Worm (Caenorhabditis elegans): ENCODE measurements around the gene bud-13.

The bud-13 gene

DNA sequence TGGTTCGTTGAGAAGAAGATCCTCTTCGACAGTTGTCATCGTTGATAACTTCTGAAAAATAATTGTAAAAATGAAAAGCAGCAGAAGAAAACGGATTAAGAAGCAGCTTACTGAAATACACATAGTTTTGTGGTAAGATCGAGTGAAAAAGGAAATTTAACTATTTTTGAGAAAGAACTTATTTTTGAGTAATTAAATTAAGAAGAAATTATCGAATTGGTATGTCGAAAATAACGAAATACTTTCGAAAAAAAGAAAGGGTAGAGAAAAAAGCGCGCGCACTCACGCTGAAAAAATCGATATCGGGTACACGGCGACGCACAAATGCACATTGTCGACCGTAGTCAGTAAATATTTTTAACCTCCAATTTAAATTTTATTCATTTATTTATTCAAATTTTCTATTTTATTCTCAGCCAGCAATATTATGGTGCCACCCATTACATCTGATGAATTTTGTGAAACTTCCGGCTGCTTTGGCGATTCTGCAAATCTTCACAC is 11.3 kb downstream of the bud-13 start, which contains the start of the genes ZK643.5 and ZK643.2:
Gene ZK643.5, minus strand, starts transcription at position 51 of the 501 bp plus-strand sequence.
Gene ZK643.2, plus strand, starts transcription at position 395 of the 501 bp plus-strand sequence.
- no peak for TF ChIP-seq nhr-77 (tag; optimal IDR thresholded peaks at IDR 0.05)
- TF ChIP-seq jun-1 (tag; optimal IDR thresholded peaks at IDR 0.05), result no peak
- TF ChIP-seq nhr-76 (tag; optimal IDR thresholded peaks at IDR 0.05), result no peak
- TF ChIP-seq nhr-102 (tag; optimal IDR thresholded peaks at IDR 0.05), result no peak
- no peak for TF ChIP-seq Y5F2A.4 (GFP tag; optimal IDR thresholded peaks at IDR 0.05)
- no peak for TF ChIP-seq mep-1 (tag; optimal IDR thresholded peaks at IDR 0.05)
- no peak for TF ChIP-seq ceh-32 (tag; optimal IDR thresholded peaks at IDR 0.05; ENCODE audit: poor library complexity)
- peak; percentile 76 for TF ChIP-seq hlh-30 (tag; optimal IDR thresholded peaks at IDR 0.05; ENCODE audit: insufficient read depth)
- 0 out of 2 replicates have a peak, but pooled peaks have one; percentile 26 for TF ChIP-seq hmg-1.1 (GFP tag; IDR thresholded peaks at IDR 0.05)
- TF ChIP-seq Y75B8A.6 (GFP tag; IDR thresholded peaks at IDR 0.05), result no peak
- no peak for TF ChIP-seq mxl-2 (GFP tag; conservative IDR thresholded peaks at IDR 0.05)
- no peak for TF ChIP-seq nhr-42 (GFP tag; IDR thresholded peaks at IDR 0.05)
- peak; percentile 88 for TF ChIP-seq mes-2 (tag; optimal IDR thresholded peaks at IDR 0.05; ENCODE audit: poor library complexity, severe bottlenecking)
- TF ChIP-seq hlh-11 (tag; optimal IDR thresholded peaks at IDR 0.05), result peak; percentile 38
- TF ChIP-seq unc-62 (GFP tag; optimal IDR thresholded peaks at IDR 0.05 in 1 of 2), result no peak
- no peak for TF ChIP-seq unc-62 (tag; optimal IDR thresholded peaks at IDR 0.05)
- no peak for TF ChIP-seq F49E8.2 (tag; optimal IDR thresholded peaks at IDR 0.05; ENCODE audit: borderline replicate concordance)
- no peak for TF ChIP-seq ZK337.2 (GFP tag; IDR thresholded peaks at IDR 0.05)
- TF ChIP-seq dmd-9 (GFP tag; IDR thresholded peaks at IDR 0.05), result no peak
- TF ChIP-seq ama-1 (optimal IDR thresholded peaks at IDR 0.05), result no peak
- no peak for TF ChIP-seq spr-3 (GFP tag; optimal IDR thresholded peaks at IDR 0.05)
- TF ChIP-seq skn-1 (tag; optimal IDR thresholded peaks at IDR 0.05), result no peak
- no peak for TF ChIP-seq fos-1 (tag; optimal IDR thresholded peaks at IDR 0.05)
- no peak for TF ChIP-seq zip-2 (tag; optimal IDR thresholded peaks at IDR 0.05)
- no peak for TF ChIP-seq ceh-20 (GFP tag; IDR thresholded peaks at IDR 0.05)
- no peak for TF ChIP-seq lin-38 (GFP tag; IDR thresholded peaks at IDR 0.05)
- no peak for TF ChIP-seq saeg-2 (GFP tag; IDR thresholded peaks at IDR 0.05)
- no peak for TF ChIP-seq Y48G9A.11 (GFP tag; IDR thresholded peaks at IDR 0.05)
- TF ChIP-seq D1046.2 (GFP tag; IDR thresholded peaks at IDR 0.05), result no peak
- TF ChIP-seq lir-3 (tag; optimal IDR thresholded peaks at IDR 0.05), result no peak
- no peak for TF ChIP-seq daf-16 (GFP tag; optimal IDR thresholded peaks at IDR 0.05)
- no peak for TF ChIP-seq daf-16 (tag; optimal IDR thresholded peaks at IDR 0.05)
- no peak for TF ChIP-seq zfp-3 (GFP tag; conservative IDR thresholded peaks at IDR 0.05)
- TF ChIP-seq dmd-6 (GFP tag; IDR thresholded peaks at IDR 0.05), result no peak
- no peak for TF ChIP-seq nhr-28 (tag; optimal IDR thresholded peaks at IDR 0.05)
- no peak for TF ChIP-seq F37D6.2 (tag; optimal IDR thresholded peaks at IDR 0.05)
- no peak for TF ChIP-seq zag-1 (tag; optimal IDR thresholded peaks at IDR 0.05)
- TF ChIP-seq ceh-44 (GFP tag; IDR thresholded peaks at IDR 0.05), result no peak
- TF ChIP-seq lin-39 (tag; optimal IDR thresholded peaks at IDR 0.05), result no peak
- no peak for TF ChIP-seq dve-1 (tag; optimal IDR thresholded peaks at IDR 0.05; ENCODE audit: insufficient read depth)
- no peak for TF ChIP-seq gei-8 (GFP tag; optimal IDR thresholded peaks at IDR 0.05)
- TF ChIP-seq fkh-10 (GFP tag; optimal IDR thresholded peaks at IDR 0.05), result peak; percentile 2
- TF ChIP-seq madf-9 (GFP tag; conservative IDR thresholded peaks at IDR 0.05), result no peak
- no peak for TF ChIP-seq unc-130 (GFP tag; optimal IDR thresholded peaks at IDR 0.05)
- no peak for TF ChIP-seq mdt-29 (GFP tag; IDR thresholded peaks at IDR 0.05)
- TF ChIP-seq dpl-1 (GFP tag; optimal IDR thresholded peaks at IDR 0.05), result peak; percentile 80
- peak; percentile 64; the same call in 1 of the 2 replicates for TF ChIP-seq pha-4 (GFP tag; IDR thresholded peaks at IDR 0.05)
- TF ChIP-seq pha-4 (tag; optimal IDR thresholded peaks at IDR 0.05), result peak; percentile 24
- peak in 1 of 2 experiments; percentile 97 for TF ChIP-seq lsy-2 (tag; optimal IDR thresholded peaks at IDR 0.05)
- TF ChIP-seq zip-11 (GFP tag; IDR thresholded peaks at IDR 0.05), result no peak
- TF ChIP-seq php-3 (GFP tag; IDR thresholded peaks at IDR 0.05), result no peak
- TF ChIP-seq dmd-8 (GFP tag; IDR thresholded peaks at IDR 0.05), result no peak

All from whole organism, L4 larva.